Fruit fly (Drosophila melanogaster) whole organism, wandering third instar larva: Measurements from ENCODE around the gene CG7509.

Experiments
- Dfd ChIP-seq: fragments of >200 bp; optimal IDR thresholded peaks from 2 replicates; lab custom pipeline; 2017; ENCODE audit warnings: missing biosample characterization, missing genetic modification characterization
- Jra ChIP-seq: sonication (Bioruptor generic); optimal IDR thresholded peaks from 2 replicates; lab custom pipeline; 2016; ENCODE audit warnings: missing biosample characterization, missing genetic modification characterization
- psq ChIP-seq: fragments of 200-800 bp; sonication (Bioruptor generic); optimal IDR thresholded peaks from 3 replicates; lab custom pipeline; 2017; ENCODE audit warnings: missing biosample characterization, mild to moderate bottlenecking, missing genetic modification characterization, moderate library complexity
- rgr ChIP-seq: fragments of 200-800 bp; sonication (Bioruptor generic); optimal IDR thresholded peaks from 3 replicates; lab custom pipeline; 2016; ENCODE audit warnings: missing biosample characterization, mild to moderate bottlenecking, missing genetic modification characterization
- usp ChIP-seq: fragments of >200 bp; optimal IDR thresholded peaks from 2 replicates; lab custom pipeline; 2017; ENCODE audit warnings: missing biosample characterization, missing genetic modification characterization

DNA sequence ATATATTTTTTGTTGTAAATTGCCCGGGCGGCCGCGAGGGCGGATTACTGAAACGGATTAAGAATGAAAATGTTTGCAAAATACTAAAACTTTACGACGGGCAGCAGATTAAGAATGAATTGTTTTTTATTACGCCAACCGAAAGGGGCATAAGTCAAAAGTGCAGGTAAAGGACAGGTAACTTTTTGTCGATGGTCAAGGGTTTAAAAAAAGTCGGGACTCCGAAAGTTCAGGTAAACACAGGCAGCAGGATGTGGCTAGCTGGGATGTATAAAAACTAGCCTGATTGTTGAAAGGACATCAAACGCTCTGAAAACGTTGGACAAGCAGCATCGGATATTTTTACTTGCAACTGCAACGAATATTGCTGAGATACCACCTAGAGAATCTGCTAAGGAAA is 47.5 kb downstream of the CG7509 start, which contains the start of gene CG13711:
- TF ChIP-seq Dfd = no peak
- TF ChIP-seq rgr (GFP tag; lab: Kevin White, UChicago) = no peak
- no peak for TF ChIP-seq Jra (GFP tag; lab: Kevin White, UChicago)
- TF ChIP-seq usp (GFP tag; lab: Kevin White, UChicago) = no peak
- TF ChIP-seq psq (GFP tag; lab: Kevin White, UChicago) = no peak
